Fruit fly (Drosophila melanogaster): ENCODE measurements around the gene Oga.
A peak's percentile ranks its signal among the peaks of the same experiment; 100 is the strongest.

Gene Oga

dm6 chr3R:21188540-21189276 is 30.2 kb upstream of the Oga start (continued):
- TF ChIP-seq Stat92E (GFP tag; optimal IDR thresholded peaks at IDR 0.05) = peak in 1 of 3 experiments; percentile 76
- peak; percentile 31 for TF ChIP-seq CG3281 (GFP tag; optimal IDR thresholded peaks at IDR 0.05)
- TF ChIP-seq NFAT (GFP tag; IDR thresholded peaks at IDR 0.05) = peak; percentile 46; the same call in 1 of the 2 replicates
- no peak for TF ChIP-seq Hsf (GFP tag; optimal IDR thresholded peaks at IDR 0.05)
- peak; percentile 54 for TF ChIP-seq Nf-YC (tag; optimal IDR thresholded peaks at IDR 0.05)
- TF ChIP-seq Pdp1 (GFP tag; optimal IDR thresholded peaks at IDR 0.05) = peak in 1 of 2 experiments; percentile 52
- 0 out of 2 replicates have a peak, but pooled peaks have one; percentile 32 for TF ChIP-seq gsb (GFP tag; IDR thresholded peaks at IDR 0.05)
- peak; percentile 68 for TF ChIP-seq HmgZ (tag; optimal IDR thresholded peaks at IDR 0.05)
- no peak for TF ChIP-seq ap (GFP tag; IDR thresholded peaks at IDR 0.05)
- TF ChIP-seq CG8290 (GFP tag; optimal IDR thresholded peaks at IDR 0.05) = no peak
- TF ChIP-seq CG8290 (tag; optimal IDR thresholded peaks at IDR 0.05) = peak; percentile 6 to 90
- TF ChIP-seq nom (GFP tag; optimal IDR thresholded peaks at IDR 0.05) = peak; percentile 82
- TF ChIP-seq da (GFP tag; optimal IDR thresholded peaks at IDR 0.05) = no peak
- peak; percentile 12 for TF ChIP-seq zfh2 (GFP tag; optimal IDR thresholded peaks at IDR 0.05)
- no peak for TF ChIP-seq Asciz (GFP tag; optimal IDR thresholded peaks at IDR 0.05)
- TF ChIP-seq sna (GFP tag; IDR thresholded peaks at IDR 0.05; ENCODE audit: partially characterized antibody) = 0 out of 2 replicates have a peak, but pooled peaks have one; percentile 48
- TF ChIP-seq CG4328 (GFP tag; optimal IDR thresholded peaks at IDR 0.05) = peak; percentile 37
- TF ChIP-seq bigmax (GFP tag; optimal IDR thresholded peaks at IDR 0.05) = peak; percentile 42
- TF ChIP-seq Dad (GFP tag; optimal IDR thresholded peaks at IDR 0.05) = peak; percentile 32
- peak; percentile 78; the same call in 1 of the 2 replicates for TF ChIP-seq CG32767 (GFP tag; IDR thresholded peaks at IDR 0.05)
- peak; percentile 80 for TF ChIP-seq lab (GFP tag; optimal IDR thresholded peaks at IDR 0.05)
- peak; percentile 53 for TF ChIP-seq CG31365 (tag; optimal IDR thresholded peaks at IDR 0.05)
- TF ChIP-seq Eip74EF (GFP tag; optimal IDR thresholded peaks at IDR 0.05) = peak in 1 of 2 experiments; percentile 70
- peak; percentile 52 for TF ChIP-seq pb (GFP tag; optimal IDR thresholded peaks at IDR 0.05)
- peak; percentile 93 for TF ChIP-seq Med (GFP tag)
- peak; percentile 65 for TF ChIP-seq CrebB (tag; optimal IDR thresholded peaks at IDR 0.05)
- peak; percentile 11 for TF ChIP-seq CG14710 (tag; optimal IDR thresholded peaks at IDR 0.05)
- peak; percentile 9 for TF ChIP-seq Nf-YB (GFP tag; optimal IDR thresholded peaks at IDR 0.05)
- peak; percentile 31 for TF ChIP-seq CG2712 (tag; optimal IDR thresholded peaks at IDR 0.05)
- peak; percentile 32 for TF ChIP-seq CG7271 (tag; optimal IDR thresholded peaks at IDR 0.05)
- peak; percentile 26 for TF ChIP-seq Dek (tag; optimal IDR thresholded peaks at IDR 0.05)
- peak; percentile 80 for TF ChIP-seq Adf1 (GFP tag; IDR thresholded peaks at IDR 0.05)
- peak; percentile 65; the same call in 1 of the 2 replicates for TF ChIP-seq CG42726 (GFP tag; IDR thresholded peaks at IDR 0.05; ENCODE audit: partially characterized antibody)
- TF ChIP-seq dm (GFP tag; optimal IDR thresholded peaks at IDR 0.05) = peak; percentile 80
- peak; percentile 95 for TF ChIP-seq abd-A (tag; optimal IDR thresholded peaks at IDR 0.05)
- TF ChIP-seq Gug (GFP tag; IDR thresholded peaks at IDR 0.05) = no peak
- TF ChIP-seq pros (GFP tag; optimal IDR thresholded peaks at IDR 0.05) = peak; percentile 64
- no peak for TF ChIP-seq CG10565 (GFP tag; optimal IDR thresholded peaks at IDR 0.05)
- TF ChIP-seq sqz (GFP tag; optimal IDR thresholded peaks at IDR 0.05) = peak; percentile 84
- peak; percentile 90 for TF ChIP-seq mirr (GFP tag; optimal IDR thresholded peaks at IDR 0.05)
- peak; percentile 26 for TF ChIP-seq ac (GFP tag; optimal IDR thresholded peaks at IDR 0.05)
- TF ChIP-seq unc-4 (GFP tag; IDR thresholded peaks at IDR 0.05; ENCODE audit: partially characterized antibody) = peak; percentile 42; the same call in 1 of the 2 replicates
- no peak for TF ChIP-seq Mes4 (GFP tag; optimal IDR thresholded peaks at IDR 0.05)
- TF ChIP-seq D19A (tag; optimal IDR thresholded peaks at IDR 0.05) = peak; percentile 39
- TF ChIP-seq twi (tag; optimal IDR thresholded peaks at IDR 0.05) = peak; percentile 43
- TF ChIP-seq CG7987 (GFP tag; optimal IDR thresholded peaks at IDR 0.05) = peak; percentile 81
- TF ChIP-seq Elba2 (GFP tag; optimal IDR thresholded peaks at IDR 0.05) = peak; percentile 19
